Worm (Caenorhabditis elegans): ENCODE data around the gene sre-48.
A peak's percentile ranks its signal among the peaks of the same experiment; 100 is the strongest.

The sre-48 gene

DNA sequence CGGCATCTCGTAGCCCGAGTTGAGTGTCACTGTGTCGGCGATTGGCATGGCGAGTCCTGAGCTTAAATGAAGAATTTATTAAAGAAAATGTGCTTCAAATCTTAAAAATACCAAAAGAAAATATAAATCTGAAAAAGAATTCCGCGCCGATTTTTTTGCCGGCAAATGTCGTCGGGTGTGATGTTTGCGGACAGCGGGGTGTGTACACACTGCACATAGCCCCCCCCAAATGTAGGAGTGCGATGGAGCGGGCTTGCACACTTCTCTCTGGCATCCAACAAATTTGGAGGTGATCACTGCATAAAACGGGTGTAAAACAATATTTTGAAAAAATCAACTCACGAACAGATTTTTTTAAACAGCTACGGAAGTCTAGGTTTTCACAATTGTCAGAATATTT, 3.5 kb downstream of the sre-48 start, which contains the start of gene Y39G8B.2 (continued):
- TF ChIP-seq jun-1 (tag; optimal IDR thresholded peaks at IDR 0.05) (peak; percentile 79), fkh-8 (tag; optimal IDR thresholded peaks at IDR 0.05) (peak; percentile 82), dpl-1 (GFP tag; optimal IDR thresholded peaks at IDR 0.05) (peak; percentile 83 to 88 (median 86)), irx-1 (tag; optimal IDR thresholded peaks at IDR 0.05) (peak; percentile 60), aha-1 (tag; optimal IDR thresholded peaks at IDR 0.05) (peak; percentile 59), hlh-4 (tag; optimal IDR thresholded peaks at IDR 0.05) (no peak), nhr-71 (tag; optimal IDR thresholded peaks at IDR 0.05) (peak; percentile 88), ceh-88 (GFP tag; IDR thresholded peaks at IDR 0.05) (peak; percentile 46; the same call in 1 of the 2 replicates), lin-35 (GFP tag; optimal IDR thresholded peaks at IDR 0.05) (peak; percentile 90 to 92), lin-13 (GFP tag; optimal IDR thresholded peaks at IDR 0.05) (peak; percentile 87), nhr-28 (tag; optimal IDR thresholded peaks at IDR 0.05) (no peak), ztf-11 (tag; optimal IDR thresholded peaks at IDR 0.05) (peak in 1 of 2 experiments; percentile 61), dsc-1 (tag; optimal IDR thresholded peaks at IDR 0.05) (peak; percentile 67), elt-2 (tag; optimal IDR thresholded peaks at IDR 0.05) (peak; percentile 37), skn-1 (tag; optimal IDR thresholded peaks at IDR 0.05) (peak; percentile 86), unc-130 (tag; optimal IDR thresholded peaks at IDR 0.05) (peak; percentile 71), efl-1 (optimal IDR thresholded peaks at IDR 0.05) (peak; percentile 89 to 91), efl-1 (GFP tag; optimal IDR thresholded peaks at IDR 0.05 in 1 of 2) (peak; percentile 86 to 98), ceh-8 (GFP tag; optimal IDR thresholded peaks at IDR 0.05) (no peak), sup-37 (GFP tag; optimal IDR thresholded peaks at IDR 0.05) (no peak), pag-3 (tag; optimal IDR thresholded peaks at IDR 0.05; ENCODE audit: borderline replicate concordance, insufficient read depth) (peak; percentile 38), unc-86 (tag; optimal IDR thresholded peaks at IDR 0.05) (peak; percentile 77), ceh-90 (tag; optimal IDR thresholded peaks at IDR 0.05) (no peak), rnt-1 (tag; optimal IDR thresholded peaks at IDR 0.05) (peak; percentile 90), egl-27 (tag; optimal IDR thresholded peaks at IDR 0.05) (no peak), nhr-76 (tag; optimal IDR thresholded peaks at IDR 0.05) (no peak), fkh-10 (GFP tag; optimal IDR thresholded peaks at IDR 0.05) (peak; percentile 65), sox-4 (tag; optimal IDR thresholded peaks at IDR 0.05) (no peak), elt-3 (tag; optimal IDR thresholded peaks at IDR 0.05) (peak in 2 of 6 experiments; percentile 49 to 54), efl-3 (GFP tag; optimal IDR thresholded peaks at IDR 0.05) (no peak), lir-3 (tag; optimal IDR thresholded peaks at IDR 0.05; ENCODE audit: poor library complexity) (no peak), C34B4.2 (tag; optimal IDR thresholded peaks at IDR 0.05) (no peak), ces-1 (GFP tag; optimal IDR thresholded peaks at IDR 0.05) (no peak), nhr-11 (tag; optimal IDR thresholded peaks at IDR 0.05) (no peak), unc-30 (tag; optimal IDR thresholded peaks at IDR 0.05) (no peak), mab-9 (GFP tag; IDR thresholded peaks at IDR 0.05) (peak; percentile 61; the same call in 1 of the 2 replicates), nhr-19 (GFP tag; conservative IDR thresholded peaks at IDR 0.05) (peak; percentile 83), mef-2 (tag; optimal IDR thresholded peaks at IDR 0.05) (no peak), vab-15 (tag; optimal IDR thresholded peaks at IDR 0.05) (no peak), sptf-1 (tag; optimal IDR thresholded peaks at IDR 0.05) (no peak), tlp-1 (tag; optimal IDR thresholded peaks at IDR 0.05) (no peak), hlh-17 (GFP tag; optimal IDR thresholded peaks at IDR 0.05; ENCODE audit: borderline replicate concordance) (no peak), nhr-84 (tag; optimal IDR thresholded peaks at IDR 0.05) (no peak)

DNA sequence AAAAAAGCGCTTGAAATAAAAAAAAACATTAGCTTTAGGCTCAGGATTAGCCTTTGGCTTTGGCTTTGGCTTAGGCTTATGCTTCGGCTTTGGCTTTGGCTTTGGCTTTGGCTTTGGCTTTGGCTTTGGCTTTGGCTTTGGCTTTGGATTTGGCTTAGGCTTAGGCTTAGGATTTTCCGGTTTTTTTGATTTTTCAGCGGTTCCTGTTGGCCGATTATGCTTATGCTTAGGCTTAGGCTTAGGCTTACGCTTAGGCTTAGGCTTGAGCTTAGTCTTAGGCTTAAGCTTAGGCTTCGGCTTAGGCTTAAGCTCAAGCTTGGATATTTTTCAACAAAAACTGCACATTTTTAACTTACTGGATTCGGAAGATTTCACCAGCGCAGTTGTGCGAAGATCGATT, 5.5 kb downstream of the sre-48 start:
- TF ChIP-seq efl-1 (optimal IDR thresholded peaks at IDR 0.05) (no peak), efl-1 (GFP tag; optimal IDR thresholded peaks at IDR 0.05 in 1 of 2) (no peak), nhr-12 (tag; optimal IDR thresholded peaks at IDR 0.05) (no peak), nhr-76 (tag; optimal IDR thresholded peaks at IDR 0.05) (no peak), tlp-1 (tag; optimal IDR thresholded peaks at IDR 0.05) (no peak), fos-1 (tag; optimal IDR thresholded peaks at IDR 0.05) (no peak), ceh-90 (tag; optimal IDR thresholded peaks at IDR 0.05) (no peak), sup-37 (GFP tag; optimal IDR thresholded peaks at IDR 0.05) (no peak), nhr-71 (tag; optimal IDR thresholded peaks at IDR 0.05) (no peak), jun-1 (tag; optimal IDR thresholded peaks at IDR 0.05) (no peak), ztf-4 (tag; optimal IDR thresholded peaks at IDR 0.05) (no peak), aha-1 (tag; optimal IDR thresholded peaks at IDR 0.05) (no peak), sox-4 (tag; optimal IDR thresholded peaks at IDR 0.05) (no peak), ceh-82 (tag; optimal IDR thresholded peaks at IDR 0.05) (no peak)

All from whole organism, L1 larva.